Worm (Caenorhabditis elegans) whole organism, midembryonic: ENCODE data around the gene hecw-1.

Experiments used
- T22C8.4 ChIP-seq: fragments of 200-800 bp; sonication (Bioruptor generic); IDR thresholded peaks from 2 replicates; pipeline ENCODE4 v1.3.6; 2022; ENCODE audit warnings: missing genetic modification characterization, missing compliant biosample characterization
- cog-1 ChIP-seq: sonication (generic microtip); optimal IDR thresholded peaks from 2 replicates; lab custom pipeline; 2016; ENCODE audit warnings: missing genetic modification characterization, missing compliant biosample characterization
- flt-1 ChIP-seq: fragments of 200-800 bp; sonication (Bioruptor generic); IDR thresholded peaks from 2 replicates; pipeline ENCODE4 v1.3.6; 2022; ENCODE audit warnings: missing genetic modification characterization, missing compliant biosample characterization
- klf-2 ChIP-seq: fragments of 200-800 bp; sonication (Bioruptor generic); conservative IDR thresholded peaks from 2 replicates; pipeline ENCODE4 v1.3.6; 2022; ENCODE audit warnings: missing genetic modification reagents, missing genetic modification characterization, missing compliant biosample characterization
- med-1 ChIP-seq: sonication (generic microtip); optimal IDR thresholded peaks from 2 replicates; lab custom pipeline; 2017; ENCODE audit warnings: missing genetic modification characterization, mild to moderate bottlenecking, missing compliant biosample characterization, antibody characterized with exemption, missing genetic modification reagents; ENCODE audit not compliant: insufficient read depth
- ref-1 ChIP-seq: fragments of 200-800 bp; sonication (Bioruptor generic); conservative IDR thresholded peaks from 2 replicates; pipeline ENCODE4 v1.3.6; 2022; ENCODE audit warnings: missing genetic modification reagents, missing genetic modification characterization, missing compliant biosample characterization
- tab-1 ChIP-seq: fragments of 200-800 bp; sonication (Bioruptor generic); IDR thresholded peaks from 2 replicates; pipeline ENCODE4 v1.3.6; 2022; ENCODE audit warnings: missing genetic modification characterization, missing compliant biosample characterization
- ztf-23 ChIP-seq: fragments of 200-800 bp; sonication (Bioruptor generic); IDR thresholded peaks from 2 replicates; pipeline ENCODE4 v1.3.6; 2022; ENCODE audit warnings: missing genetic modification reagents, missing genetic modification characterization, missing compliant biosample characterization
- ztf-29 ChIP-seq: fragments of 200-800 bp; sonication (Bioruptor generic); IDR thresholded peaks from 2 replicates; pipeline ENCODE4 v1.3.6; 2022; ENCODE audit warnings: missing genetic modification reagents, missing genetic modification characterization, missing compliant biosample characterization

The hecw-1 gene

ce11 chrIII:3395874-3396467, 6.2 kb upstream of the hecw-1 start, which contains the start of gene cri-3:
Gene cri-3, plus strand, starts transcription at chrIII:3396355.
- TF ChIP-seq tab-1 (GFP tag; lab: Robert Waterston, UW) (no peak), ztf-23 (GFP tag; lab: Robert Waterston, UW) (no peak), klf-2 (no peak), ref-1 (no peak), T22C8.4 (GFP tag; lab: Robert Waterston, UW) (no peak), med-1 (GFP tag; lab: Kevin White, UChicago) (no peak), ztf-29 (GFP tag; lab: Robert Waterston, UW) (no peak), cog-1 (tag; lab: Kevin White, UChicago) (no peak)

ce11 chrIII:3395112-3395511, 5.3 kb upstream of the hecw-1 start:
- TF ChIP-seq ref-1 = no peak
- peak; percentile 52; the same call in 1 of the 2 replicates for TF ChIP-seq T22C8.4 (GFP tag; lab: Robert Waterston, UW)
- no peak for TF ChIP-seq ztf-23 (GFP tag; lab: Robert Waterston, UW)

ce11 chrIII:3393687-3394086, 3.9 kb upstream of the hecw-1 start, which contains the start of gene mlc-4:
Gene mlc-4, minus strand, starts transcription at chrIII:3393787.
- TF ChIP-seq med-1 (GFP tag; lab: Kevin White, UChicago) (no peak), T22C8.4 (GFP tag; lab: Robert Waterston, UW) (no peak), ztf-29 (GFP tag; lab: Robert Waterston, UW) (no peak), klf-2 (no peak), cog-1 (tag; lab: Kevin White, UChicago) (no peak), ref-1 (no peak), ztf-23 (GFP tag; lab: Robert Waterston, UW) (no peak), flt-1 (GFP tag; lab: Robert Waterston, UW) (no peak), tab-1 (GFP tag; lab: Robert Waterston, UW) (no peak)

DNA sequence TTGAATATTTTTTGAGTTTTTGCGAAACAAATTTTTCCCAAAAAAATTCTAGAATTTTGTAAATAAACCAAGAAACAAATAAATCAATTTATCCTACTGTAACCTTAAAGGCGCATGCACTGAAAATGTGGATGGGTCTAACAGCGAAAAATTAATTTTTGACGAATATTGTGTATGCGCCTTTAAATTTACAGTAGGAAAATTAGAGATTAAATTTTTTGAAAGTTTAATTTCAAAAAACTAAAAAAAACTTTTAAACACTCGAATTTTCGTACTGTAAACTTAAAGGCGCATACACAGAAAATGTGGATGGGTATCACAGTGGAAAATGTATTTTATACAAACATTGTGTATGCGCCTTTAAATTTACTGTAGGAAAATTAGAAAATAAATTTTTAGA, 374 bp upstream of the hecw-1 start:
- TF ChIP-seq klf-2 = no peak
- TF ChIP-seq tab-1 (GFP tag; lab: Robert Waterston, UW) = no peak
- TF ChIP-seq cog-1 (tag; lab: Kevin White, UChicago) = no peak
- TF ChIP-seq med-1 (GFP tag; lab: Kevin White, UChicago) = no peak
- no peak for TF ChIP-seq ztf-23 (GFP tag; lab: Robert Waterston, UW)
- no peak for TF ChIP-seq T22C8.4 (GFP tag; lab: Robert Waterston, UW)
- TF ChIP-seq ref-1 = no peak
- TF ChIP-seq ztf-29 (GFP tag; lab: Robert Waterston, UW) = no peak
- no peak for TF ChIP-seq flt-1 (GFP tag; lab: Robert Waterston, UW)

- no peak for TF ChIP-seq med-1 (GFP tag; lab: Kevin White, UChicago)
- no peak for TF ChIP-seq ref-1
- TF ChIP-seq ztf-29 (GFP tag; lab: Robert Waterston, UW) = no peak
- no peak for TF ChIP-seq klf-2
These were observed 7.3 kb downstream of the hecw-1 start for ce11 chrIII:3382465-3382864.

DNA sequence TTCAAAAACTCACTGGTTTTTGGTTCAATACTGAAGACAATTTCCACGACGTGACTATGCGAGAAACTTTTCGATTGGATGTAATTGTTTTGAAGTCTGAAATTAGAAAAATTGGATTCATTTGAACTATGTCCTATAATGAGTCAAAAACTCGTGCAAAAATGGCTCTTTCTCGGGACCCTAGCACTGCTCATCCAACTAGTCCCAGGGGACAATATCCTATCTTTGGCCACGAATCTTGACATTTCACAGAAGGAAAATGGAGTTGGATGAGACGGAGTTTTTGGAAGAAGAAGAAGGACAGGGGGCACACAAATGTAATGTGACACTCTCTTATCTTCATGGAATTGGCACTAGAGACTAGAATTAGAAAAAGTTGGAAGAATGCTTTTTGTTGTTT, 7.9 kb downstream of the hecw-1 start:
- no peak for TF ChIP-seq ztf-23 (GFP tag; lab: Robert Waterston, UW)
- TF ChIP-seq cog-1 (tag; lab: Kevin White, UChicago) = no peak
- TF ChIP-seq tab-1 (GFP tag; lab: Robert Waterston, UW) = no peak
- TF ChIP-seq T22C8.4 (GFP tag; lab: Robert Waterston, UW) = no peak
- TF ChIP-seq ref-1 = no peak
- TF ChIP-seq med-1 (GFP tag; lab: Kevin White, UChicago) = no peak
- no peak for TF ChIP-seq flt-1 (GFP tag; lab: Robert Waterston, UW)
- no peak for TF ChIP-seq klf-2
- TF ChIP-seq ztf-29 (GFP tag; lab: Robert Waterston, UW) = no peak

ce11 chrIII:3377700-3378099, 12.1 kb downstream of the hecw-1 start:
- TF ChIP-seq flt-1 (GFP tag; lab: Robert Waterston, UW) = no peak

- TF ChIP-seq ztf-23 (GFP tag; lab: Robert Waterston, UW) = no peak
- no peak for TF ChIP-seq flt-1 (GFP tag; lab: Robert Waterston, UW)
- TF ChIP-seq T22C8.4 (GFP tag; lab: Robert Waterston, UW) = no peak
- TF ChIP-seq tab-1 (GFP tag; lab: Robert Waterston, UW) = no peak
- TF ChIP-seq med-1 (GFP tag; lab: Kevin White, UChicago) = no peak
- no peak for TF ChIP-seq klf-2
- TF ChIP-seq ref-1 = no peak
- TF ChIP-seq cog-1 (tag; lab: Kevin White, UChicago) = no peak
- TF ChIP-seq ztf-29 (GFP tag; lab: Robert Waterston, UW) = no peak
These were observed 12.6 kb downstream of the hecw-1 start for ce11 chrIII:3377134-3377533.

DNA sequence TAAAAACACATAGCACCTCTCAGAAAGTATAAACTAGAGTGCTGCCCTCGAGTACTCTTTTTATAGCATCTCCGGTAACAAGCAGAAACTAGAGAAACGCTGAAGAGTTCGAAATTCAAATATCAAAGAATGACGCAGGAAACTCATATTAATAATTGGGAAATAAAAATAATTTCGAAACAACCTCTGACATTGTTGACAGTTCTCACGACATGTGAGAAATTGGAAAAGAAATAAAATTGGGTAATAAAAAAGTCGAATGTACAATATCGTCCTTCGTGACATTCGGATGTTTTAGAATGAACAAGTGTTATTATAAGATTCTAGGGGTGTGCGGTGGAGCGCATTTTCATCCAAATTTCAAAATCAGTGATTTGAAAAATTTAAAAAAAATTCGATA, 17.5 kb downstream of the hecw-1 start:
- TF ChIP-seq tab-1 (GFP tag; lab: Robert Waterston, UW) (no peak), ztf-23 (GFP tag; lab: Robert Waterston, UW) (no peak), ztf-29 (GFP tag; lab: Robert Waterston, UW) (no peak), med-1 (GFP tag; lab: Kevin White, UChicago) (no peak), cog-1 (tag; lab: Kevin White, UChicago) (no peak), T22C8.4 (GFP tag; lab: Robert Waterston, UW) (no peak), ref-1 (no peak), klf-2 (no peak), flt-1 (GFP tag; lab: Robert Waterston, UW) (no peak)

DNA sequence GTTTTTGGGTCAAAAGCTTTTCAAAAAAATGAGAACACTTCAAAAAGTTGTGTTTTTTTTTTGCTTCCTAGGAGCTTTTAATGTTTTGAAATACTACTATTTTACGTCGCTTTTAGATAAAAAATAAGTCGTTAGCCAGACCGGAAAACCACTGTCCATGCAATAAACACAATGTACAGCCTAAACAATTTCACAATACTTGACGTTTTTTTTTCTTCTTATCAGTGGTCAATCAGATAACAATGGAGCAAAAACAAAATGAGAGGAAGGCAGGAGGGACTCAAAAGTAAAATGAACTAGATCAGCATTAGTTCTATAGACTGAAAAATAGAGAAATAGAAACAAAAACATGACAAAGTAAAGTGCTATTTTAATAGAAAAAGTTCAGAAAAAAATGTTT, 19.0 kb downstream of the hecw-1 start:
- TF ChIP-seq ref-1 (no peak), ztf-29 (GFP tag; lab: Robert Waterston, UW) (no peak), klf-2 (no peak)
